Worm (Caenorhabditis elegans): Measurements from ENCODE around the gene T24B8.4.

The T24B8.4 gene

ce11 chrII:9108905-9109551, 38.4 kb upstream of the T24B8.4 start, which contains the start of gene T24H10.4:
Gene T24H10.4 (plus strand): TSS chrII:9109534.
- TF ChIP-seq Y116A8C.19 (tag; optimal IDR thresholded peaks at IDR 0.05; ENCODE audit: borderline replicate concordance) (no peak), pax-3 (tag; optimal IDR thresholded peaks at IDR 0.05) (no peak), elt-2 (tag; optimal IDR thresholded peaks at IDR 0.05) (no peak), lin-39 (tag; optimal IDR thresholded peaks at IDR 0.05) (no peak), vab-15 (tag; optimal IDR thresholded peaks at IDR 0.05) (no peak), tbx-2 (tag; optimal IDR thresholded peaks at IDR 0.05) (no peak), unc-130 (tag; optimal IDR thresholded peaks at IDR 0.05) (no peak), ceh-8 (GFP tag; optimal IDR thresholded peaks at IDR 0.05) (no peak), dsc-1 (tag; optimal IDR thresholded peaks at IDR 0.05) (no peak), F16B12.6 (tag; optimal IDR thresholded peaks at IDR 0.05) (no peak), ztf-4 (tag; optimal IDR thresholded peaks at IDR 0.05) (no peak), C34B4.2 (tag; optimal IDR thresholded peaks at IDR 0.05) (no peak), hlh-4 (tag; optimal IDR thresholded peaks at IDR 0.05) (no peak), irx-1 (tag; optimal IDR thresholded peaks at IDR 0.05) (no peak), ceh-82 (tag; optimal IDR thresholded peaks at IDR 0.05) (peak in 1 of 3 experiments; percentile 18), swsn-7 (tag; optimal IDR thresholded peaks at IDR 0.05) (no peak), mab-9 (GFP tag; IDR thresholded peaks at IDR 0.05) (no peak), efl-1 (optimal IDR thresholded peaks at IDR 0.05) (no peak), efl-1 (GFP tag; optimal IDR thresholded peaks at IDR 0.05 in 1 of 2) (peak in 1 of 2 experiments; percentile 53), nhr-47 (tag; optimal IDR thresholded peaks at IDR 0.05) (peak; percentile 23), nhr-20 (tag; optimal IDR thresholded peaks at IDR 0.05) (peak; percentile 79), lin-13 (GFP tag; optimal IDR thresholded peaks at IDR 0.05) (no peak), lin-35 (GFP tag; optimal IDR thresholded peaks at IDR 0.05) (no peak), ztf-11 (tag; optimal IDR thresholded peaks at IDR 0.05) (no peak), unc-62 (GFP tag; optimal IDR thresholded peaks at IDR 0.05) (no peak), nhr-11 (tag; optimal IDR thresholded peaks at IDR 0.05) (no peak), isw-1 (GFP tag; IDR thresholded peaks at IDR 0.05) (no peak), C04F5.9 (tag; optimal IDR thresholded peaks at IDR 0.05) (no peak), mef-2 (tag; optimal IDR thresholded peaks at IDR 0.05) (no peak), fkh-8 (tag; optimal IDR thresholded peaks at IDR 0.05) (no peak), fkh-10 (GFP tag; optimal IDR thresholded peaks at IDR 0.05) (no peak), pqm-1 (tag; optimal IDR thresholded peaks at IDR 0.05) (no peak), ces-1 (GFP tag; optimal IDR thresholded peaks at IDR 0.05) (no peak), egl-13 (tag; optimal IDR thresholded peaks at IDR 0.05) (no peak), sptf-1 (tag; optimal IDR thresholded peaks at IDR 0.05) (no peak), zip-4 (GFP tag; optimal IDR thresholded peaks at IDR 0.05) (no peak), lsy-2 (tag; optimal IDR thresholded peaks at IDR 0.05) (peak in 1 of 2 experiments; percentile 2), fos-1 (tag; optimal IDR thresholded peaks at IDR 0.05) (no peak), lin-14 (GFP tag; optimal IDR thresholded peaks at IDR 0.05) (peak; percentile 47), mdl-1 (tag; optimal IDR thresholded peaks at IDR 0.05) (no peak), nhr-237 (tag; optimal IDR thresholded peaks at IDR 0.05) (no peak), snu-23 (GFP tag; optimal IDR thresholded peaks at IDR 0.05) (peak; percentile 17), nhr-84 (tag; optimal IDR thresholded peaks at IDR 0.05) (no peak)

ce11 chrII:9108443-9108842, 37.8 kb upstream of the T24B8.4 start, which contains the start of gene dnj-23:
Gene dnj-23 (minus strand): TSS chrII:9108600.
- TF ChIP-seq nhr-71 (tag; optimal IDR thresholded peaks at IDR 0.05) = peak; percentile 29
- no peak for TF ChIP-seq dsc-1 (tag; optimal IDR thresholded peaks at IDR 0.05)
- peak; percentile 4 for TF ChIP-seq lin-14 (GFP tag; optimal IDR thresholded peaks at IDR 0.05)
- peak; percentile 68 to 87 (median 83) for TF ChIP-seq dpl-1 (GFP tag; optimal IDR thresholded peaks at IDR 0.05)
- no peak for TF ChIP-seq lin-39 (tag; optimal IDR thresholded peaks at IDR 0.05)
- TF ChIP-seq nhr-77 (tag; optimal IDR thresholded peaks at IDR 0.05) = no peak
- TF ChIP-seq lin-35 (GFP tag; optimal IDR thresholded peaks at IDR 0.05) = peak; percentile 85 to 95
- no peak for TF ChIP-seq tlp-1 (tag; optimal IDR thresholded peaks at IDR 0.05)
- TF ChIP-seq C34B4.2 (tag; optimal IDR thresholded peaks at IDR 0.05) = no peak
- TF ChIP-seq pqm-1 (tag; optimal IDR thresholded peaks at IDR 0.05) = no peak
- peak; percentile 9 to 65 for TF ChIP-seq lsy-2 (tag; optimal IDR thresholded peaks at IDR 0.05)
- TF ChIP-seq blmp-1 (tag; optimal IDR thresholded peaks at IDR 0.05) = peak; percentile 26
- no peak for TF ChIP-seq ztf-11 (tag; optimal IDR thresholded peaks at IDR 0.05)
- no peak for TF ChIP-seq nhr-12 (tag; optimal IDR thresholded peaks at IDR 0.05)
- TF ChIP-seq nhr-47 (tag; optimal IDR thresholded peaks at IDR 0.05) = peak; percentile 5
- TF ChIP-seq egl-13 (tag; optimal IDR thresholded peaks at IDR 0.05) = no peak
- TF ChIP-seq hlh-4 (tag; optimal IDR thresholded peaks at IDR 0.05) = no peak
- TF ChIP-seq nhr-90 (tag; optimal IDR thresholded peaks at IDR 0.05; ENCODE audit: poor library complexity) = no peak
- no peak for TF ChIP-seq alr-1 (tag; optimal IDR thresholded peaks at IDR 0.05; ENCODE audit: borderline replicate concordance)
- TF ChIP-seq mep-1 (tag; optimal IDR thresholded peaks at IDR 0.05) = peak; percentile 35
- no peak for TF ChIP-seq pax-3 (tag; optimal IDR thresholded peaks at IDR 0.05)
- TF ChIP-seq nhr-11 (tag; optimal IDR thresholded peaks at IDR 0.05) = no peak

All from whole organism, L1 larva.